Worm (Caenorhabditis elegans) whole organism, L4 larva: ENCODE measurements around the gene K10B4.3.
A peak's percentile ranks its signal among the peaks of the same experiment; 100 is the strongest.

Source experiments
- ceh-28 ChIP-seq: fragments of 150-350 bp; optimal IDR thresholded peaks from 2 replicates; lab custom pipeline; 2014; ENCODE audit warnings: missing biosample characterization, missing genetic modification reagents, missing genetic modification characterization
- ceh-82 ChIP-seq: sonication (generic microtip); optimal IDR thresholded peaks from 2 replicates; lab custom pipeline; 2017; ENCODE audit warnings: missing biosample characterization, missing genetic modification characterization
- daf-19 ChIP-seq: fragments of 200-800 bp; sonication (Bioruptor generic); conservative IDR thresholded peaks from 2 replicates; pipeline ENCODE4 v1.3.6; 2022; ENCODE audit warnings: missing genetic modification characterization, missing compliant biosample characterization
- fos-1 ChIP-seq: fragments of 150-350 bp; optimal IDR thresholded peaks from 2 replicates; lab custom pipeline; 2014; ENCODE audit warnings: missing biosample characterization, missing genetic modification characterization
- lin-13 ChIP-seq: fragments of 150-350 bp; optimal IDR thresholded peaks from 2 replicates; lab custom pipeline; 2014; ENCODE audit warnings: missing biosample characterization, missing genetic modification reagents, missing genetic modification characterization
- lin-39 ChIP-seq: fragments of 150-350 bp; optimal IDR thresholded peaks from 2 replicates; lab custom pipeline; 2014; ENCODE audit warnings: missing biosample characterization, missing genetic modification reagents, missing genetic modification characterization
- nhr-237 ChIP-seq: sonication (generic microtip); optimal IDR thresholded peaks from 2 replicates; lab custom pipeline; 2017; ENCODE audit warnings: missing biosample characterization, missing genetic modification characterization
- nhr-76 ChIP-seq: fragments of 150-350 bp; optimal IDR thresholded peaks from 2 replicates; lab custom pipeline; 2014; ENCODE audit warnings: missing biosample characterization, missing genetic modification characterization
- pqm-1 ChIP-seq: sonication (generic microtip); optimal IDR thresholded peaks from 2 replicates; lab custom pipeline; 2017; ENCODE audit warnings: missing biosample characterization, missing genetic modification characterization
- saeg-2 ChIP-seq: fragments of 200-800 bp; sonication (Bioruptor generic); IDR thresholded peaks from 2 replicates; pipeline ENCODE4 v1.3.6; 2022; ENCODE audit warnings: missing genetic modification reagents, missing genetic modification characterization, missing compliant biosample characterization
- snpc-1.2 ChIP-seq: fragments of 200-800 bp; sonication (Bioruptor generic); IDR thresholded peaks from 2 replicates; pipeline ENCODE4 v1.3.6; 2022; ENCODE audit warnings: missing genetic modification reagents, missing genetic modification characterization, missing compliant biosample characterization
- unc-130 ChIP-seq: sonication (generic microtip); optimal IDR thresholded peaks from 2 replicates; lab custom pipeline; 2016; ENCODE audit warnings: missing genetic modification reagents, missing genetic modification characterization, missing compliant biosample characterization

DNA sequence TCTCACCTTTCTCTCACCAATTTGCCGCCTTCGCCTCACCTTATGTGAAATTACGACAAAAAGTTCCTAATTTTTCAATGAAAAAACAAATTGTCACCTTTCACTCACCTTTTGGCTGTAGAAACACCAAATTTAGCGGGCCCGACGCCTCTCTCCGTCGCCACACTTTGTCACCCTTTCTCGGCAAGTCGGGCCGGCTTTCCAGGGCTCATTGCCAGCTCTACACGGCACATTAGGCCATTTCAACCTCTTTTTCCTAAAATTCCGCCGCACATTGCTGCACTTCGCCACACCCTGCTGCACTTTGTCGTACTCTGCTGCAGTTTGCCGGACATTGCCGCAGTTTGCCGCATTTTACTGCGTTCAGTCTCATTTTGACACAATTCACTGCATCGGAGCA, 19.8 kb downstream of the K10B4.3 start:
- TF ChIP-seq fos-1 (tag; lab: Kevin White, UChicago) (no peak), ceh-82 (no peak), snpc-1.2 (GFP tag; lab: Robert Waterston, UW) (0 out of 2 replicates have a peak, but pooled peaks have one; percentile 38), daf-19 (GFP tag; lab: Robert Waterston, UW) (no peak), lin-39 (tag; lab: Kevin White, UChicago) (no peak), pqm-1 (tag; lab: Kevin White, UChicago) (no peak), unc-130 (GFP tag; lab: Kevin White, UChicago) (no peak), lin-13 (GFP tag; lab: Kevin White, UChicago) (no peak), nhr-237 (tag; lab: Kevin White, UChicago) (no peak), nhr-76 (tag; lab: Kevin White, UChicago) (no peak), saeg-2 (GFP tag; lab: Robert Waterston, UW) (no peak), ceh-28 (tag; lab: Kevin White, UChicago) (no peak)
